Worm (Caenorhabditis elegans) whole organism, L1 larva: Measurements from ENCODE around the gene F09C12.2.
A peak's percentile ranks its signal among the peaks of the same experiment; 100 is the strongest.

Experiments
- C16A3.4 ChIP-seq: fragments of 150-350 bp; optimal IDR thresholded peaks from 2 replicates; lab custom pipeline; 2014; ENCODE audit warnings: missing biosample characterization, missing genetic modification characterization
- C34B4.2 ChIP-seq: sonication (generic microtip); optimal IDR thresholded peaks from 2 replicates; lab custom pipeline; 2017; ENCODE audit warnings: mild to moderate bottlenecking, missing genetic modification characterization, missing compliant biosample characterization
- aly-2 ChIP-seq: fragments of 150-350 bp; optimal IDR thresholded peaks from 2 replicates; lab custom pipeline; 2014; ENCODE audit warnings: missing biosample characterization, missing genetic modification characterization
- ceh-8 ChIP-seq: fragments of 200-800 bp; sonication (Bioruptor generic); optimal IDR thresholded peaks from 2 replicates; lab custom pipeline; 2018; ENCODE audit warnings: mild to moderate bottlenecking, missing genetic modification characterization, moderate library complexity, missing compliant biosample characterization
- ceh-82 ChIP-seq, 3 experiments: fragments of 150-350 bp in 1 of 3; sonication (generic microtip) in 2 of 3; optimal IDR thresholded peaks; 2 replicates each; lab custom pipeline; 2014 to 2017; ENCODE audit warnings: missing biosample characterization in 3 of 3, missing genetic modification characterization in 3 of 3
- ces-1 ChIP-seq: fragments of 150-350 bp; optimal IDR thresholded peaks from 2 replicates; lab custom pipeline; 2014; ENCODE audit warnings: missing biosample characterization, missing genetic modification reagents, missing genetic modification characterization
- dsc-1 ChIP-seq: sonication (generic microtip); optimal IDR thresholded peaks from 2 replicates; lab custom pipeline; 2016; ENCODE audit warnings: mild to moderate bottlenecking, missing genetic modification characterization, missing compliant biosample characterization
- efl-1 ChIP-seq, 4 experiments: fragments of 150-350 bp; optimal IDR thresholded peaks in 3 of 4; peaks in 1 of 4; 1 replicate in 1 of 4; 2 replicates in 3 of 4; lab custom pipeline; 2014; ENCODE audit warnings: missing biosample characterization in 2 of 4, missing genetic modification characterization in 2 of 4, missing genetic modification reagents in 2 of 4
- egl-27 ChIP-seq, 2 experiments: fragments of 150-350 bp in 1 of 2; sonication (generic microtip); optimal IDR thresholded peaks; 3 replicates each; lab custom pipeline; 2017 to 2018; ENCODE audit warnings: missing biosample characterization in 2 of 2, missing genetic modification characterization in 2 of 2, missing genetic modification reagents in 2 of 2
- elt-2 ChIP-seq: sonication (generic microtip); optimal IDR thresholded peaks from 2 replicates; lab custom pipeline; 2016; ENCODE audit warnings: missing genetic modification characterization, mild to moderate bottlenecking, inconsistent platforms, missing compliant biosample characterization, missing genetic modification reagents
- elt-3 ChIP-seq, 6 experiments: fragments of 150-350 bp in 1 of 6; sonication (generic microtip); optimal IDR thresholded peaks; 2 replicates each; lab custom pipeline; 2017 to 2018; ENCODE audit warnings: missing biosample characterization in 6 of 6, missing genetic modification characterization in 6 of 6, inconsistent platforms in 1 of 6
- ets-5 ChIP-seq: fragments of 200-800 bp; sonication (Bioruptor generic); IDR thresholded peaks from 2 replicates; pipeline ENCODE4 v1.3.6; 2022; ENCODE audit warnings: missing genetic modification characterization, missing compliant biosample characterization
- fkh-10 ChIP-seq: sonication (generic microtip); optimal IDR thresholded peaks from 2 replicates; lab custom pipeline; 2017; ENCODE audit warnings: missing biosample characterization, missing genetic modification reagents, missing genetic modification characterization
- fkh-4 ChIP-seq: sonication (generic microtip); optimal IDR thresholded peaks from 2 replicates; lab custom pipeline; 2016; ENCODE audit warnings: missing compliant biosample characterization, missing genetic modification characterization, borderline replicate concordance
- hlh-4 ChIP-seq: sonication (generic microtip); optimal IDR thresholded peaks from 2 replicates; lab custom pipeline; 2016; ENCODE audit warnings: mild to moderate bottlenecking, missing genetic modification characterization, missing compliant biosample characterization
- isw-1 ChIP-seq: fragments of 200-800 bp; sonication (Bioruptor generic); IDR thresholded peaks from 2 replicates; pipeline ENCODE4 v1.3.6; 2022; ENCODE audit warnings: missing genetic modification characterization, missing compliant biosample characterization
- jun-1 ChIP-seq: fragments of 150-350 bp; optimal IDR thresholded peaks from 2 replicates; lab custom pipeline; 2014; ENCODE audit warnings: missing biosample characterization, missing genetic modification reagents, missing genetic modification characterization
- lin-13 ChIP-seq: fragments of 150-350 bp; optimal IDR thresholded peaks from 2 replicates; lab custom pipeline; 2014; ENCODE audit warnings: missing biosample characterization, missing genetic modification reagents, missing genetic modification characterization
- lin-14 ChIP-seq: fragments of 200-800 bp; sonication (Bioruptor generic); optimal IDR thresholded peaks from 2 replicates; lab custom pipeline; 2018; ENCODE audit warnings: mild to moderate bottlenecking, missing genetic modification characterization, moderate library complexity, missing compliant biosample characterization
- lin-35 ChIP-seq, 2 experiments: fragments of 150-350 bp; optimal IDR thresholded peaks; 2 replicates each; lab custom pipeline; 2014; ENCODE audit warnings: missing biosample characterization in 2 of 2, missing genetic modification characterization in 2 of 2, missing genetic modification reagents in 2 of 2
- lir-3 ChIP-seq: sonication (generic microtip); optimal IDR thresholded peaks from 2 replicates; lab custom pipeline; 2016; ENCODE audit warnings: mild to moderate bottlenecking, missing genetic modification characterization, moderate library complexity, missing compliant biosample characterization; ENCODE audit not compliant: poor library complexity
- lsy-2 ChIP-seq, 2 experiments: fragments of 150-350 bp; optimal IDR thresholded peaks; 2 replicates each; lab custom pipeline; 2014; ENCODE audit warnings: missing biosample characterization in 2 of 2, missing genetic modification characterization in 2 of 2
- mdl-1 ChIP-seq, 2 experiments: fragments of 150-350 bp; optimal IDR thresholded peaks; 2 replicates each; lab custom pipeline; 2014 to 2017; ENCODE audit warnings: missing biosample characterization in 2 of 2, missing genetic modification characterization in 2 of 2, inconsistent platforms in 1 of 2
- mef-2 ChIP-seq: fragments of 150-350 bp; optimal IDR thresholded peaks from 2 replicates; lab custom pipeline; 2014; ENCODE audit warnings: missing biosample characterization, missing genetic modification characterization
- nhr-12 ChIP-seq: sonication (generic microtip); optimal IDR thresholded peaks from 2 replicates; lab custom pipeline; 2017; ENCODE audit warnings: missing biosample characterization, missing genetic modification characterization
- nhr-19 ChIP-seq: fragments of 200-800 bp; sonication (Bioruptor generic); conservative IDR thresholded peaks from 2 replicates; pipeline ENCODE4 v1.3.6; 2022; ENCODE audit warnings: missing genetic modification characterization, missing compliant biosample characterization
- nhr-20 ChIP-seq: sonication (generic microtip); optimal IDR thresholded peaks from 2 replicates; lab custom pipeline; 2016; ENCODE audit warnings: mild to moderate bottlenecking, missing genetic modification characterization, missing compliant biosample characterization
- nhr-28 ChIP-seq: fragments of 150-350 bp; optimal IDR thresholded peaks from 2 replicates; lab custom pipeline; 2014; ENCODE audit warnings: missing biosample characterization, missing genetic modification characterization
- nhr-47 ChIP-seq: sonication (generic microtip); optimal IDR thresholded peaks from 2 replicates; lab custom pipeline; 2016; ENCODE audit warnings: mild to moderate bottlenecking, missing genetic modification characterization, moderate library complexity, missing compliant biosample characterization
- nhr-76 ChIP-seq: sonication (generic microtip); optimal IDR thresholded peaks from 2 replicates; lab custom pipeline; 2017; ENCODE audit warnings: missing biosample characterization, missing genetic modification characterization
- nhr-77 ChIP-seq: fragments of 150-350 bp; optimal IDR thresholded peaks from 2 replicates; lab custom pipeline; 2014; ENCODE audit warnings: missing biosample characterization, missing genetic modification characterization
- nhr-84 ChIP-seq: sonication (generic microtip); optimal IDR thresholded peaks from 2 replicates; lab custom pipeline; 2017; ENCODE audit warnings: missing biosample characterization, missing genetic modification characterization
- nhr-85 ChIP-seq: sonication (generic microtip); peaks from one replicate; lab custom pipeline; 2016; ENCODE audit warnings: missing genetic modification characterization, inconsistent platforms, missing compliant biosample characterization
- pag-3 ChIP-seq: sonication (generic microtip); optimal IDR thresholded peaks from 2 replicates; lab custom pipeline; 2017; ENCODE audit warnings: missing genetic modification characterization, mild to moderate bottlenecking, missing compliant biosample characterization, antibody characterized with exemption, borderline replicate concordance; ENCODE audit not compliant: insufficient read depth
- rnt-1 ChIP-seq: sonication (generic microtip); optimal IDR thresholded peaks from 2 replicates; lab custom pipeline; 2016; ENCODE audit warnings: mild to moderate bottlenecking, missing genetic modification characterization, moderate library complexity, missing compliant biosample characterization
- skn-1 ChIP-seq: fragments of 150-350 bp; optimal IDR thresholded peaks from 2 replicates; lab custom pipeline; 2014; ENCODE audit warnings: missing biosample characterization, missing genetic modification characterization
- snpc-4 ChIP-seq: fragments of 150-350 bp; optimal IDR thresholded peaks from 2 replicates; lab custom pipeline; 2014; ENCODE audit warnings: missing biosample characterization, missing genetic modification characterization
- sox-4 ChIP-seq: sonication (generic microtip); optimal IDR thresholded peaks from 2 replicates; lab custom pipeline; 2016; ENCODE audit warnings: missing genetic modification characterization, missing compliant biosample characterization
- sptf-1 ChIP-seq: fragments of 150-350 bp; optimal IDR thresholded peaks from 2 replicates; lab custom pipeline; 2014; ENCODE audit warnings: missing biosample characterization, missing genetic modification characterization
- swsn-7 ChIP-seq: sonication (generic microtip); optimal IDR thresholded peaks from 2 replicates; lab custom pipeline; 2016; ENCODE audit warnings: missing genetic modification characterization, missing compliant biosample characterization
- tlp-1 ChIP-seq: fragments of 150-350 bp; optimal IDR thresholded peaks from 2 replicates; lab custom pipeline; 2014; ENCODE audit warnings: missing biosample characterization, missing genetic modification characterization
- unc-130 ChIP-seq: fragments of 150-350 bp; optimal IDR thresholded peaks from 2 replicates; lab custom pipeline; 2017; ENCODE audit warnings: missing biosample characterization, missing genetic modification characterization, inconsistent platforms
- unc-62 ChIP-seq: fragments of 150-350 bp; optimal IDR thresholded peaks from 2 replicates; lab custom pipeline; 2014; ENCODE audit warnings: missing biosample characterization, missing genetic modification reagents, missing genetic modification characterization
- unc-86 ChIP-seq: sonication (generic microtip); optimal IDR thresholded peaks from 2 replicates; lab custom pipeline; 2016; ENCODE audit warnings: missing genetic modification characterization, missing compliant biosample characterization
- xbp-1 ChIP-seq: sonication (generic microtip); optimal IDR thresholded peaks from 2 replicates; lab custom pipeline; 2016; ENCODE audit warnings: missing genetic modification characterization, missing compliant biosample characterization
- ztf-11 ChIP-seq, 2 experiments: sonication (generic microtip); optimal IDR thresholded peaks; 2 replicates each; lab custom pipeline; 2016 to 2017; ENCODE audit warnings: missing genetic modification characterization in 2 of 2, missing biosample characterization in 1 of 2, missing compliant biosample characterization in 1 of 2

Gene F09C12.2

DNA sequence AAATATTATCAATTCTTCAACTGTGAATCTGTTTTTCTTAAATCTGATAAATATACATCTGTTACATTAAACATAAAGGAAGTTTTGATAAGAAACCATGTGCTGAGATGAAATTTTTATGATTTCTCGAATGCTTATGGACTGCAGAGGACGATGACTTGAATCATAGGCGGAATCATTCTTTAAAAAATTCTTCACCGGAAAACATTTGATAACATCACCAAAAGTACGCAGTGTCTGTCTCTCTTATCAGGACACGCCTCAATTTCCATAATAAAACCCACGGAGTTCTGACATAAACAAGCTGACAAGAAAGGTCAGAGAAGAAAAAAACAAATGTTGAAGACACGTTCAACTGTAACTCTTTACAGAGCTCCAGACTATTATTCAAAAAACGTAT is at the start of gene F09C12.2:
F09C12.2 (plus strand) TSS at position 320 of the 400 bp plus-strand sequence.
- TF ChIP-seq fkh-4 (tag; lab: Kevin White, UChicago) (no peak), unc-86 (no peak), efl-1 (optimal IDR thresholded peaks at IDR 0.05; lab: Kevin White, UChicago) (no peak), efl-1 (GFP tag; optimal IDR thresholded peaks at IDR 0.05 in 1 of 2; lab: Kevin White, UChicago) (peak in 1 of 2 experiments; percentile 72), skn-1 (no peak), nhr-20 (tag; lab: Kevin White, UChicago) (no peak), hlh-4 (no peak), elt-2 (tag; lab: Kevin White, UChicago) (peak; percentile 82), tlp-1 (no peak)

DNA sequence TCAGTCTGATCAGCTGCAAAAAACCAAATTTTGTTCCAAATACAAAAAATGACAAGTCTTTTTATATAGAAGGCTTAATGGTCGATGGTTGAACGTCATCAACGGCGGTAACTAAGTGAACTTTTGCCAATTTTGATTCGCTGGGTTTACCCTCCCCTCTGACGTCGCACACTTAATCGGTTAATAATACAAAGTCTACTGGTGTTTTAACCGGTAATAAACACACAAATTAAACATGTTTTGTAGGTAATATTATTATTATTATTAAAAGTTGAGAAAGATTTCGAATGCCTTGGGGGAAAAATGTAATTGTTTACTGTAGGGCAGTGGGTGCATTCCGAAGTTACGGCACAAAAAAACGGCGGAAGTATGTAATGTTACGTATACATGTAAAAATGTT is 49.1 kb upstream of the F09C12.2 start, which contains the start of gene pho-12:
pho-12 (minus strand) TSS at position 101 of the 400 bp plus-strand sequence.
- TF ChIP-seq jun-1 (tag; lab: Kevin White, UChicago) = no peak
- no peak for TF ChIP-seq nhr-19 (GFP tag; lab: Robert Waterston, UW)
- no peak for TF ChIP-seq nhr-47
- no peak for TF ChIP-seq snpc-4
- no peak for TF ChIP-seq ceh-8 (GFP tag; lab: Kevin White, UChicago)
- no peak for TF ChIP-seq nhr-85 (tag; lab: Kevin White, UChicago)
- no peak for TF ChIP-seq nhr-28 (tag; lab: Kevin White, UChicago)
- TF ChIP-seq mdl-1 (tag; optimal IDR thresholded peaks at IDR 0.05; lab: Kevin White, UChicago) = no peak
- TF ChIP-seq nhr-84 = no peak
- TF ChIP-seq lin-13 (GFP tag; lab: Kevin White, UChicago) = no peak
- TF ChIP-seq mef-2 (tag; lab: Kevin White, UChicago) = no peak
- no peak for TF ChIP-seq unc-130 (tag; lab: Kevin White, UChicago)
- TF ChIP-seq isw-1 (GFP tag; lab: Robert Waterston, UW) = no peak

DNA sequence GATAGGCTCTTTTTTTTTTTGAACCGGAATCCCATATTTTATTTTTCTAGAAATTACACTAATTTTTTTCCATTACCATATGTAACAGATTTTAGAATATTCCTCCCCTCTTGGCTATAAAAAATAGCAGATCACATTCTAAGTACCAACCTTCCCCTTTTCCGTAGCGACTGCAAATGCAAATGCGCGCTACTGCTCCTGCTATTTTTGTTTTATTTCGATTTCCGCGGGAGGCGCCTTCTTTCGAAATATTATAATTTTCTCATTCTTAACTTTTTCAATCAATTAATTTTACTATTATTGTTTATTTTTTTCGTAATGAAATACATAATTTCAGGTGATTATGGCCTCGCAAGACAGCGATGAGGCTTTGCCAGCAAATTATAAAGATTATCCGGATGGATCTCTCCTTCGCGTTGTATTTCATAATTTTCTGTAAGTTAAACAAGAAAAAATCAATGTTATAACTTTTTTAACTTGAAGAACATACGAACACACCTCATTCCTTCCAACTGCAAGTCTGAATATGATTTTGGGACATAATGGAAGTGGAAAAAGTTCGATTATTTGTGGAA is 47.9 kb upstream of the F09C12.2 start, which contains the start of gene smc-5:
smc-5 (plus strand) TSS at position 332 of the 575 bp plus-strand sequence.
- TF ChIP-seq fkh-4 (tag; lab: Kevin White, UChicago) = no peak
- no peak for TF ChIP-seq nhr-84
- TF ChIP-seq sptf-1 = no peak
- no peak for TF ChIP-seq unc-62 (GFP tag; lab: Kevin White, UChicago)
- no peak for TF ChIP-seq egl-27 (tag; optimal IDR thresholded peaks at IDR 0.05; lab: Kevin White, UChicago)
- TF ChIP-seq elt-3 (tag; optimal IDR thresholded peaks at IDR 0.05; lab: Kevin White, UChicago) = peak in 1 of 6 experiments; percentile 80
- TF ChIP-seq sox-4 (tag; lab: Kevin White, UChicago) = peak; percentile 16
- TF ChIP-seq xbp-1 (tag; lab: Kevin White, UChicago) = peak; percentile 56
- TF ChIP-seq mef-2 (tag; lab: Kevin White, UChicago) = peak; percentile 51
- no peak for TF ChIP-seq C34B4.2 (tag; lab: Kevin White, UChicago)
- TF ChIP-seq lin-35 (GFP tag; optimal IDR thresholded peaks at IDR 0.05; lab: Kevin White, UChicago) = peak; percentile 84 to 94
- TF ChIP-seq dsc-1 (tag; lab: Kevin White, UChicago) = peak; percentile 39
- TF ChIP-seq lin-14 (GFP tag; lab: Kevin White, UChicago) = peak; percentile 69
- TF ChIP-seq fkh-10 = peak; percentile 24
- TF ChIP-seq C16A3.4 (tag; lab: Kevin White, UChicago) = peak; percentile 92
- peak in 1 of 2 experiments; percentile 48 for TF ChIP-seq ztf-11 (tag; optimal IDR thresholded peaks at IDR 0.05; lab: Kevin White, UChicago)
- TF ChIP-seq swsn-7 = peak; percentile 59
- TF ChIP-seq hlh-4 = no peak
- peak; percentile 28 for TF ChIP-seq aly-2
- TF ChIP-seq lin-13 (GFP tag; lab: Kevin White, UChicago) = peak; percentile 41
- TF ChIP-seq nhr-77 = peak; percentile 62
- TF ChIP-seq lir-3 (tag; lab: Kevin White, UChicago) = peak; percentile 73
- no peak for TF ChIP-seq ets-5 (GFP tag; lab: Robert Waterston, UW)
- TF ChIP-seq nhr-47 = peak; percentile 73
- TF ChIP-seq ces-1 (GFP tag; lab: Kevin White, UChicago) = no peak
- TF ChIP-seq rnt-1 (tag; lab: Kevin White, UChicago) = peak; percentile 82
- no peak for TF ChIP-seq nhr-12
- TF ChIP-seq nhr-76 = no peak
- peak; percentile 89 for TF ChIP-seq skn-1
- TF ChIP-seq efl-1 (optimal IDR thresholded peaks at IDR 0.05; lab: Kevin White, UChicago) = peak; percentile 84 to 88
- peak; percentile 86 to 98 for TF ChIP-seq efl-1 (GFP tag; optimal IDR thresholded peaks at IDR 0.05 in 1 of 2; lab: Kevin White, UChicago)
- TF ChIP-seq lsy-2 (tag; optimal IDR thresholded peaks at IDR 0.05; lab: Kevin White, UChicago) = peak; percentile 71 to 94
- peak; percentile 63 for TF ChIP-seq snpc-4
- TF ChIP-seq ceh-82 (tag; optimal IDR thresholded peaks at IDR 0.05; lab: Kevin White, UChicago) = peak in 2 of 3 experiments; percentile 37 to 79
- TF ChIP-seq unc-130 (tag; lab: Kevin White, UChicago) = peak; percentile 45
- no peak for TF ChIP-seq pag-3 (tag; lab: Kevin White, UChicago)
